Fruit fly (Drosophila melanogaster) whole organism, embryonic: Measurements from ENCODE around the gene CG32708.
A peak's percentile ranks its signal among the peaks of the same experiment; 100 is the strongest.

Experiments
- Abd-B ChIP-seq: fragments of 200-800 bp; sonication (Bioruptor generic); optimal IDR thresholded peaks from 2 replicates; lab custom pipeline; 2018; ENCODE audit warnings: missing biosample characterization, mild to moderate bottlenecking, missing genetic modification characterization, moderate library complexity
- Adf1 ChIP-seq: fragments of 200-800 bp; sonication (Bioruptor generic); IDR thresholded peaks from 2 replicates; pipeline ENCODE4 v1.3.6; 2022; ENCODE audit warnings: missing biosample characterization, missing genetic modification characterization
- Atf3 ChIP-seq: fragments of 200-800 bp; sonication (Bioruptor generic); optimal IDR thresholded peaks from 3 replicates; lab custom pipeline; 2016; ENCODE audit warnings: missing biosample characterization, missing genetic modification characterization
- CG10431 ChIP-seq: fragments of 200-800 bp; sonication (Bioruptor generic); optimal IDR thresholded peaks from 3 replicates; lab custom pipeline; 2018; ENCODE audit warnings: missing biosample characterization, mild to moderate bottlenecking, missing genetic modification characterization
- CG1233 ChIP-seq: fragments of 200-800 bp; sonication (Bioruptor generic); optimal IDR thresholded peaks from 4 replicates; lab custom pipeline; 2018; ENCODE audit warnings: missing biosample characterization, mild to moderate bottlenecking, missing genetic modification characterization
- CG18619 ChIP-seq: fragments of 200-800 bp; sonication (Bioruptor generic); optimal IDR thresholded peaks from 3 replicates; lab custom pipeline; 2017; ENCODE audit warnings: missing biosample characterization, mild to moderate bottlenecking, missing genetic modification characterization
- CG2678 ChIP-seq: fragments of 200-800 bp; sonication (Bioruptor generic); optimal IDR thresholded peaks from 3 replicates; lab custom pipeline; 2019; ENCODE audit warnings: missing biosample characterization, mild to moderate bottlenecking, missing genetic modification characterization, moderate library complexity
- CG2875 ChIP-seq: fragments of 200-800 bp; sonication (Bioruptor generic); optimal IDR thresholded peaks from 2 replicates; lab custom pipeline; 2017; ENCODE audit warnings: missing biosample characterization, mild to moderate bottlenecking, missing genetic modification characterization, missing genetic modification reagents
- CG31365 ChIP-seq: fragments of 200-800 bp; sonication (Bioruptor generic); optimal IDR thresholded peaks from 2 replicates; lab custom pipeline; 2018; ENCODE audit warnings: missing biosample characterization, mild to moderate bottlenecking, missing genetic modification characterization
- CG31388 ChIP-seq: fragments of 200-800 bp; sonication (Bioruptor generic); optimal IDR thresholded peaks from 2 replicates; lab custom pipeline; 2016; ENCODE audit warnings: missing biosample characterization, missing genetic modification characterization
- CG34376 ChIP-seq: fragments of 200-800 bp; sonication (Bioruptor generic); optimal IDR thresholded peaks from 2 replicates; lab custom pipeline; 2018; ENCODE audit warnings: missing biosample characterization, mild to moderate bottlenecking, missing genetic modification characterization
- CG3847 ChIP-seq: fragments of 200-800 bp; sonication (Bioruptor generic); IDR thresholded peaks from 2 replicates; pipeline ENCODE4 v1.3.6; 2022; ENCODE audit warnings: missing biosample characterization, missing genetic modification characterization
- CG3995 ChIP-seq: fragments of 200-800 bp; sonication (Bioruptor generic); optimal IDR thresholded peaks from 3 replicates; lab custom pipeline; 2016; ENCODE audit warnings: missing biosample characterization, missing genetic modification characterization
- CG6175 ChIP-seq: fragments of 200-800 bp; sonication (Bioruptor generic); IDR thresholded peaks from 3 replicates; pipeline ENCODE4 v1.3.6; 2022; ENCODE audit warnings: missing biosample characterization, missing genetic modification characterization
- CG7839 ChIP-seq: fragments of 200-800 bp; sonication (Bioruptor generic); optimal IDR thresholded peaks from 3 replicates; lab custom pipeline; 2018; ENCODE audit warnings: missing biosample characterization, mild to moderate bottlenecking, missing genetic modification characterization, moderate library complexity
- CG9797 ChIP-seq: fragments of 200-800 bp; sonication (Bioruptor generic); optimal IDR thresholded peaks from 3 replicates; lab custom pipeline; 2018; ENCODE audit warnings: missing biosample characterization, mild to moderate bottlenecking, missing genetic modification characterization
- Dip2 ChIP-seq: fragments of 200-800 bp; sonication (Bioruptor generic); IDR thresholded peaks from 2 replicates; pipeline ENCODE4 v1.3.6; 2022; ENCODE audit warnings: missing biosample characterization, missing genetic modification characterization
- Eip74EF ChIP-seq, 2 experiments: fragments of 200-800 bp in 1 of 2; fragments of >200 bp in 1 of 2; sonication (Bioruptor generic) in 1 of 2; optimal IDR thresholded peaks; 2 replicates each; lab custom pipeline; 2017 to 2019; ENCODE audit warnings: missing biosample characterization in 2 of 2, missing genetic modification characterization in 2 of 2, mild to moderate bottlenecking in 1 of 2, moderate library complexity in 1 of 2
- Ets65A ChIP-seq: fragments of 200-800 bp; sonication (Bioruptor generic); peaks from one replicate; lab custom pipeline; 2016; ENCODE audit warnings: missing biosample characterization, missing genetic modification characterization
- H2.0 ChIP-seq: fragments of 200-800 bp; sonication (Bioruptor generic); IDR thresholded peaks from 2 replicates; pipeline ENCODE4 v1.3.6; 2022; ENCODE audit warnings: missing biosample characterization, missing genetic modification characterization
- HLH54F ChIP-seq: fragments of 200-800 bp; sonication (Bioruptor generic); optimal IDR thresholded peaks from 3 replicates; lab custom pipeline; 2016; ENCODE audit warnings: missing biosample characterization, missing genetic modification characterization
- MESR4 ChIP-seq: fragments of 200-800 bp; sonication (Bioruptor generic); optimal IDR thresholded peaks from 2 replicates; lab custom pipeline; 2018; ENCODE audit warnings: missing biosample characterization, mild to moderate bottlenecking, missing genetic modification characterization, moderate library complexity
- Opbp ChIP-seq: fragments of 200-800 bp; sonication (Bioruptor generic); IDR thresholded peaks from 3 replicates; pipeline ENCODE4 v1.3.6; 2022; ENCODE audit warnings: missing biosample characterization, missing genetic modification characterization; ENCODE audit not compliant: partially characterized antibody
- Poxn ChIP-seq: fragments of 200-800 bp; sonication (Bioruptor generic); IDR thresholded peaks from 2 replicates; pipeline ENCODE4 v1.3.6; 2022; ENCODE audit warnings: missing biosample characterization, missing genetic modification characterization
- Ptx1 ChIP-seq: fragments of 200-800 bp; sonication (Bioruptor generic); IDR thresholded peaks from 2 replicates; pipeline ENCODE4 v1.3.6; 2022; ENCODE audit warnings: missing biosample characterization, missing genetic modification characterization
- Sin3A ChIP-seq: fragments of >200 bp; optimal IDR thresholded peaks from 2 replicates; lab custom pipeline; 2018
- Sry-β ChIP-seq: fragments of 200-800 bp; sonication (Bioruptor generic); optimal IDR thresholded peaks from 2 replicates; lab custom pipeline; 2018; ENCODE audit warnings: missing biosample characterization, mild to moderate bottlenecking, missing genetic modification characterization, moderate library complexity
- Trl ChIP-seq, 3 experiments: fragments of >200 bp in 2 of 3; fragments of 200-800 bp in 1 of 3; sonication (Bioruptor generic) in 1 of 3; optimal IDR thresholded peaks; 2 replicates in 1 of 3; 3 replicates in 2 of 3; lab custom pipeline; 2016 to 2017; ENCODE audit warnings: missing biosample characterization in 1 of 3, missing genetic modification characterization in 1 of 3
- abd-A ChIP-seq: fragments of 200-800 bp; sonication (Bioruptor generic); optimal IDR thresholded peaks from 3 replicates; lab custom pipeline; 2019; ENCODE audit warnings: missing biosample characterization, mild to moderate bottlenecking, missing genetic modification characterization, moderate library complexity
- bowl ChIP-seq: fragments of 200-800 bp; sonication (Bioruptor generic); IDR thresholded peaks from 2 replicates; pipeline ENCODE4 v1.3.6; 2022; ENCODE audit warnings: missing biosample characterization, missing genetic modification characterization
- cas ChIP-seq: fragments of 200-800 bp; sonication (Bioruptor generic); IDR thresholded peaks from 2 replicates; pipeline ENCODE4 v1.3.6; 2022; ENCODE audit warnings: missing biosample characterization, missing genetic modification characterization
- chm ChIP-seq: fragments of 200-800 bp; sonication (Bioruptor generic); IDR thresholded peaks from 2 replicates; pipeline ENCODE4 v1.3.6; 2022; ENCODE audit warnings: missing biosample characterization, missing genetic modification characterization
- disco-r ChIP-seq: fragments of 200-800 bp; sonication (Bioruptor generic); optimal IDR thresholded peaks from 2 replicates; lab custom pipeline; 2016; ENCODE audit warnings: missing biosample characterization, missing genetic modification characterization
- dysf ChIP-seq: fragments of 200-800 bp; sonication (Bioruptor generic); IDR thresholded peaks from 3 replicates; pipeline ENCODE4 v1.3.6; 2022; ENCODE audit warnings: missing biosample characterization, missing genetic modification characterization
- ems ChIP-seq: fragments of 200-800 bp; sonication (Bioruptor generic); optimal IDR thresholded peaks from 3 replicates; lab custom pipeline; 2016; ENCODE audit warnings: missing biosample characterization, missing genetic modification characterization
- ftz-f1 ChIP-seq: fragments of 200-800 bp; sonication (Bioruptor generic); optimal IDR thresholded peaks from 2 replicates; lab custom pipeline; 2016; ENCODE audit warnings: missing biosample characterization, missing genetic modification characterization
- gcm ChIP-seq: fragments of 200-800 bp; sonication (Bioruptor generic); optimal IDR thresholded peaks from 2 replicates; lab custom pipeline; 2019; ENCODE audit warnings: missing biosample characterization, mild to moderate bottlenecking, missing genetic modification characterization, moderate library complexity
- ind ChIP-seq: fragments of 200-800 bp; sonication (Bioruptor generic); optimal IDR thresholded peaks from 3 replicates; lab custom pipeline; 2016; ENCODE audit warnings: missing biosample characterization, missing genetic modification characterization
- lov ChIP-seq, 2 experiments: fragments of 200-800 bp in 1 of 2; fragments of >200 bp in 1 of 2; sonication (Bioruptor generic) in 1 of 2; IDR thresholded peaks in 1 of 2; optimal IDR thresholded peaks in 1 of 2; 2 replicates in 1 of 2; 3 replicates in 1 of 2; pipeline versions ENCODE4 v1.3.6 to Lab custom; 2017 to 2022; ENCODE audit warnings: missing biosample characterization in 1 of 2, missing genetic modification characterization in 1 of 2
- nau ChIP-seq: fragments of 200-800 bp; sonication (Bioruptor generic); optimal IDR thresholded peaks from 3 replicates; lab custom pipeline; 2017; ENCODE audit warnings: missing biosample characterization, mild to moderate bottlenecking, missing genetic modification characterization, missing genetic modification reagents
- nerfin-1 ChIP-seq: fragments of 200-800 bp; sonication (Bioruptor generic); optimal IDR thresholded peaks from 3 replicates; lab custom pipeline; 2019; ENCODE audit warnings: missing biosample characterization, mild to moderate bottlenecking, missing genetic modification characterization, moderate library complexity
- p53 ChIP-seq: fragments of 200-800 bp; sonication (Bioruptor generic); optimal IDR thresholded peaks from 2 replicates; lab custom pipeline; 2016; ENCODE audit warnings: missing biosample characterization, missing genetic modification characterization
- pb ChIP-seq: fragments of 200-800 bp; sonication (Bioruptor generic); optimal IDR thresholded peaks from 3 replicates; lab custom pipeline; 2016; ENCODE audit warnings: missing biosample characterization, missing genetic modification characterization
- prd ChIP-seq, 3 experiments: fragments of >200 bp in 2 of 3; fragments of 200-800 bp in 1 of 3; sonication (Bioruptor generic) in 1 of 3; optimal IDR thresholded peaks in 2 of 3; IDR thresholded peaks in 1 of 3; 2 replicates in 2 of 3; 3 replicates in 1 of 3; pipeline versions ENCODE4 v1.3.6 to Lab custom; 2017 to 2022; ENCODE audit warnings: missing biosample characterization in 1 of 3, missing genetic modification characterization in 1 of 3
- pros ChIP-seq: fragments of 200-800 bp; sonication (Bioruptor generic); optimal IDR thresholded peaks from 3 replicates; lab custom pipeline; 2019; ENCODE audit warnings: missing biosample characterization, mild to moderate bottlenecking, missing genetic modification characterization, moderate library complexity
- slp2 ChIP-seq: fragments of 200-800 bp; sonication (Bioruptor generic); optimal IDR thresholded peaks from 2 replicates; lab custom pipeline; 2016; ENCODE audit warnings: missing biosample characterization, missing genetic modification characterization
- sob ChIP-seq: fragments of 200-800 bp; sonication (Bioruptor generic); IDR thresholded peaks from 2 replicates; pipeline ENCODE4 v1.3.6; 2022; ENCODE audit warnings: missing biosample characterization, missing genetic modification characterization
- sug ChIP-seq: fragments of 200-800 bp; optimal IDR thresholded peaks from 2 replicates; lab custom pipeline; 2019; ENCODE audit warnings: missing biosample characterization, mild to moderate bottlenecking, missing genetic modification characterization, moderate library complexity
- trem ChIP-seq: fragments of 200-800 bp; optimal IDR thresholded peaks from 3 replicates; lab custom pipeline; 2019; ENCODE audit warnings: missing biosample characterization, mild to moderate bottlenecking, missing genetic modification characterization, moderate library complexity

Gene CG32708

dm6 chrX:9134922-9135453 is 49.3 kb downstream of the CG32708 start, which contains the start of gene fend (continued):
- no peak for TF ChIP-seq CG31388 (GFP tag; lab: Kevin White, UChicago)
- TF ChIP-seq cas (GFP tag; lab: Robert Waterston, UW), result no peak
- TF ChIP-seq CG18619, result peak; percentile 45
- no peak for TF ChIP-seq CG3995 (GFP tag; lab: Kevin White, UChicago)
- peak; percentile 22 for TF ChIP-seq pros (GFP tag; lab: Kevin White, UChicago)
- TF ChIP-seq CG1233 (GFP tag; lab: Kevin White, UChicago), result peak; percentile 21
- peak; percentile 5 to 43 for TF ChIP-seq Trl (optimal IDR thresholded peaks at IDR 0.05; lab: Kevin White, UChicago)
- no peak for TF ChIP-seq Trl (GFP tag; optimal IDR thresholded peaks at IDR 0.05; lab: Kevin White, UChicago)
- no peak for TF ChIP-seq disco-r
- TF ChIP-seq ftz-f1 (GFP tag; lab: Kevin White, UChicago), result no peak
- TF ChIP-seq Dip2 (GFP tag; lab: Robert Waterston, UW), result no peak
- peak; percentile 98 for TF ChIP-seq Sry-β
- TF ChIP-seq nerfin-1 (tag; lab: Kevin White, UChicago), result peak; percentile 35
- 0 out of 2 replicates have a peak, but pooled peaks have one; percentile 17 for TF ChIP-seq sob (GFP tag; lab: Robert Waterston, UW)
- TF ChIP-seq CG31365 (tag; lab: Kevin White, UChicago), result no peak
- peak; percentile 23 for TF ChIP-seq trem
- TF ChIP-seq CG2875 (GFP tag; lab: Kevin White, UChicago), result no peak
- TF ChIP-seq p53 (GFP tag; lab: Kevin White, UChicago), result no peak
- peak; percentile 39; the same call in 1 of the 3 replicates for TF ChIP-seq Opbp (GFP tag; lab: Robert Waterston, UW)
- no peak for TF ChIP-seq CG6175 (GFP tag; lab: Robert Waterston, UW)
- TF ChIP-seq CG3847 (GFP tag; lab: Robert Waterston, UW), result 0 out of 2 replicates have a peak, but pooled peaks have one; percentile 22
- TF ChIP-seq Poxn (GFP tag; lab: Robert Waterston, UW), result no peak
- peak; percentile 56; the same call in 1 of the 2 replicates for TF ChIP-seq chm (GFP tag; lab: Robert Waterston, UW)
- TF ChIP-seq Eip74EF (GFP tag; optimal IDR thresholded peaks at IDR 0.05; lab: Kevin White, UChicago), result peak in 1 of 2 experiments; percentile 18
- TF ChIP-seq dysf (GFP tag; lab: Robert Waterston, UW), result peak; percentile 49; the same call in 1 of the 3 replicates
- no peak for TF ChIP-seq bowl (GFP tag; lab: Robert Waterston, UW)
- TF ChIP-seq ems (GFP tag; lab: Kevin White, UChicago), result no peak
- TF ChIP-seq Sin3A (lab: Kevin White, UChicago), result no peak
- TF ChIP-seq Adf1 (GFP tag; lab: Robert Waterston, UW), result no peak
- TF ChIP-seq Atf3, result no peak
- peak; percentile 41 for TF ChIP-seq sug (tag; lab: Kevin White, UChicago)
- TF ChIP-seq prd (optimal IDR thresholded peaks at IDR 0.05; lab: Kevin White, UChicago), result no peak
- peak; percentile 27; the same call in 1 of the 3 replicates for TF ChIP-seq prd (GFP tag; IDR thresholded peaks at IDR 0.05; lab: Robert Waterston, UW)
- TF ChIP-seq pb (GFP tag; lab: Kevin White, UChicago), result no peak
- TF ChIP-seq CG7839 (tag; lab: Kevin White, UChicago), result peak; percentile 60
- TF ChIP-seq HLH54F, result no peak
- no peak for TF ChIP-seq Abd-B (GFP tag; lab: Kevin White, UChicago)
- no peak for TF ChIP-seq H2.0
- TF ChIP-seq ind, result peak; percentile 28
- TF ChIP-seq Ets65A, result no peak
- peak; percentile 18 for TF ChIP-seq nau (GFP tag; lab: Kevin White, UChicago)
- TF ChIP-seq CG34376 (GFP tag; lab: Kevin White, UChicago), result peak; percentile 37
- TF ChIP-seq CG9797 (GFP tag; lab: Kevin White, UChicago), result no peak
- no peak for TF ChIP-seq CG10431 (GFP tag; lab: Kevin White, UChicago)
- peak; percentile 9 for TF ChIP-seq abd-A
- peak; percentile 12 for TF ChIP-seq gcm
- 0 out of 2 replicates have a peak, but pooled peaks have one; percentile 29 for TF ChIP-seq Ptx1 (GFP tag; lab: Robert Waterston, UW)
- peak; percentile 51 for TF ChIP-seq lov (optimal IDR thresholded peaks at IDR 0.05; lab: Kevin White, UChicago)
- TF ChIP-seq lov (GFP tag; IDR thresholded peaks at IDR 0.05; lab: Robert Waterston, UW), result 0 out of 3 replicates have a peak, but pooled peaks have one; percentile 5
- peak; percentile 67 for TF ChIP-seq CG2678
- TF ChIP-seq MESR4 (GFP tag; lab: Kevin White, UChicago), result no peak
- TF ChIP-seq slp2 (GFP tag; lab: Kevin White, UChicago), result no peak
